Worm (Caenorhabditis elegans): Measurements from ENCODE around the gene Y53C12A.7.

- TF ChIP-seq pha-4 (tag; optimal IDR thresholded peaks at IDR 0.05) = peak; percentile 33
- no peak for TF ChIP-seq ceh-82 (tag; optimal IDR thresholded peaks at IDR 0.05)
- TF ChIP-seq nhr-237 (tag; optimal IDR thresholded peaks at IDR 0.05) = no peak
- TF ChIP-seq elt-3 (tag; optimal IDR thresholded peaks at IDR 0.05) = no peak
- TF ChIP-seq nhr-76 (tag; optimal IDR thresholded peaks at IDR 0.05) = peak; percentile 59
- no peak for TF ChIP-seq eor-1 (tag; optimal IDR thresholded peaks at IDR 0.05)
- TF ChIP-seq ztf-11 (tag; optimal IDR thresholded peaks at IDR 0.05) = no peak
- no peak for TF ChIP-seq ztf-4 (tag; optimal IDR thresholded peaks at IDR 0.05)
- no peak for TF ChIP-seq elt-1 (tag; optimal IDR thresholded peaks at IDR 0.05)
- no peak for TF ChIP-seq R02D3.7 (tag; optimal IDR thresholded peaks at IDR 0.05)
- no peak for TF ChIP-seq pqm-1 (tag; optimal IDR thresholded peaks at IDR 0.05)
Observed at ce11 chrII:9686663-9687193, 13.6 kb upstream of the Y53C12A.7 start, which contains the start of gene ZK1320.9.
